Worm (Caenorhabditis elegans): ENCODE results near the gene C09F12.3.

C09F12.3 gene

DNA sequence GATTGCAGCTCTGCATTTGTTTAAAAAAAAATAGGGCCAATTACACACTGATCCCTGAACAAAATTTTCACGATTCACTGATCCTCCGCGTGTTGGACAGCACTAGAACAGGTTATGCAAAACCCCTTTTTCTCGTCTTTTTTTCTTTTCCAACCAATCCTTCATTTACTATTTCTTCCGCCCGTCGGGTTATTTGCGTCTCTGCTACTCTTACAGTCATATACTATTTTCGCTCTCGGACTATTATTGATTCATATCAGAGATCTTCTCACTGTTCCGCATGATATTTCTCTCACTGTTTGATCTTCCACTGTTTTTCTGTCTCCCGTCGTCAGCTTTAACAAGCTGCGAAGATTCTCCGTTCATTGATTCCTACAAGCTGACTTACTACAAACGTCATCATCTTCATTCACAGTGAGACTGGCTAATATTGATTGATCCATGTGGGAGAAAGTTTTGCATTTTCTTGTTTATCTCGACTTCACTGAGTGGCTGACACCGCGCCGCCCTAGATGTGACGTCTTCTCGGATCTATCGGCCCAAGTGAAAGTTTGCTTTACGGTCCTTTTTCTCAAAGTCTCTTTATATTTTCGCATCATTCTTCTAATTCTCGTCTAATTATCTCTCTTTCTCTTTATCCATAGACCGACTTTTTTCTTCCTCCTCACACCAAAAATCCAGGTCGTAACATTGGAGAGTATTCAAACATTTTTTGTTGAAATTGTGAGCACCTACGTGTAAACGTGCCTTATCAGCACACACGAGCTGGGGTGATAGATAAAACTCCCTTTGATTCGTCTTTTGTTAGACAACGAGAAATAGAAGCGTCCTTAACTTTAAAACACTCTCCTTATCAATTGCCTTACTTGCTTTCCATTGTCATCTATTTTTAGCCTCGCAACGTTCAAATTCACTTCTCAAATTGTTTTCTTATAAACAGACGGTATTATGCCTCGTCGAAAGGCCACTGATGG is 6.3 kb downstream of the C09F12.3 start:
- TF ChIP-seq ztf-29 (GFP tag; IDR thresholded peaks at IDR 0.05) = no peak
- no peak for TF ChIP-seq flt-1 (GFP tag; IDR thresholded peaks at IDR 0.05)
- no peak for TF ChIP-seq T22C8.4 (GFP tag; IDR thresholded peaks at IDR 0.05)
- TF ChIP-seq ztf-23 (GFP tag; IDR thresholded peaks at IDR 0.05) = no peak
- TF ChIP-seq ref-1 (GFP tag; conservative IDR thresholded peaks at IDR 0.05) = no peak
- no peak for TF ChIP-seq tab-1 (GFP tag; IDR thresholded peaks at IDR 0.05)
- TF ChIP-seq klf-2 (GFP tag; conservative IDR thresholded peaks at IDR 0.05) = no peak
- no peak for TF ChIP-seq med-1 (GFP tag; optimal IDR thresholded peaks at IDR 0.05; ENCODE audit: insufficient read depth)
- TF ChIP-seq cog-1 (tag; optimal IDR thresholded peaks at IDR 0.05) = no peak

DNA sequence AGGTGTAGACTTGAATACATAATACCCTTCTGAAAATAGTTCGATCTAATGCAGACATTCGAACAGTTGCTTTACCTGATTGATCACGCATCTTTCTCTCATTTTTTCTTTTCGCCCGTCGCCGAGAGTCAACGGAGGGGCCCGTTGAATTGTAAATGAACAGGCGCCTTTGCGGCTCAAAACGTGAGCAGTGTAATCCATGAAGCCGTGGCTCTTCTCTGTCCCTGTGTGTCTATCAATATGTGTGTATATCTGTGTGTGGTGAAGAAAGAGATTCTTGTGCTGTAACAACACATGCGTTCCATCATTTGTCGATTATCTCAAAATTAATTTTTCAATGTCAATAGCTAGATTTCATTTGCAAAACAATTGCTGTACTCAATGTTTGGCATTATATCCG is 7.1 kb downstream of the C09F12.3 start:
- TF ChIP-seq med-1 (GFP tag; optimal IDR thresholded peaks at IDR 0.05; ENCODE audit: insufficient read depth) = no peak
- TF ChIP-seq ztf-23 (GFP tag; IDR thresholded peaks at IDR 0.05) = no peak
- no peak for TF ChIP-seq klf-2 (GFP tag; conservative IDR thresholded peaks at IDR 0.05)
- TF ChIP-seq T22C8.4 (GFP tag; IDR thresholded peaks at IDR 0.05) = no peak

DNA sequence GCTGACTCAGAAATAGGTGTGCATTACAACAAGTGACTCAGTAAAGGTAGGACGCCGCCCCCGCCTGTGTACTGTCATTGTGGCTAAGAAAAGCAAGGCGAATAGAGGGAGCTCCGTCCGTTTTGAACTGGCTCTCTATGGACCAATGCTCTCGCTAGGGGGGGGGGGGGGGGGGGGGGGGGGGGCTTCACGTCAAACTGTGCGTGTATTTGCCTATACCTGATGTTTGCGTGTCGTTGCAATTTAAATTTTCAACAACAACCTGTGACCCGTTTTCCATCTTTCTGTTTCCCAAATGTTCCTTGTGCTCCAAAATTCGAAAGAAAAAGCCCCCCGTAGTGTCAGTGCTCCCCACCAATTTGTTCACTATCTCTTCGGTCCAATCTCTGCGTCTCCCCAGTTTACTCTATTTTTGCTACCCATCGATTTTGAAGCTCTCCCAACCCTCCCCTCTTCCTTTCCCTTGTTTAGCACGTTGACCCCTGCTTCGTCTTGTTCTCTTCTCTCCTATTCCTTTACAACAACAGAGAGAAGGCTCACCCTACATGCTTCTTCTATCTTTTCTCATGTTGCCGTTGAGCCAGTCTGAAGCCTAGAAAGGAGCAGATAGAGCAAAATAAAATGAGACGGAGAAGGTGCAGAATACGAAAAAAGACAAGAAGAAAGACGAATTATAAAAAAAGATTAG is 8.1 kb downstream of the C09F12.3 start:
- no peak for TF ChIP-seq med-1 (GFP tag; optimal IDR thresholded peaks at IDR 0.05; ENCODE audit: insufficient read depth)
- no peak for TF ChIP-seq ztf-23 (GFP tag; IDR thresholded peaks at IDR 0.05)
- no peak for TF ChIP-seq ref-1 (GFP tag; conservative IDR thresholded peaks at IDR 0.05)
- 0 out of 2 replicates have a peak, but pooled peaks have one; percentile 18 for TF ChIP-seq tab-1 (GFP tag; IDR thresholded peaks at IDR 0.05)
- no peak for TF ChIP-seq flt-1 (GFP tag; IDR thresholded peaks at IDR 0.05)
- TF ChIP-seq T22C8.4 (GFP tag; IDR thresholded peaks at IDR 0.05) = 0 out of 2 replicates have a peak, but pooled peaks have one; percentile 7
- peak; percentile 25 for TF ChIP-seq cog-1 (tag; optimal IDR thresholded peaks at IDR 0.05)
- no peak for TF ChIP-seq klf-2 (GFP tag; conservative IDR thresholded peaks at IDR 0.05)
- TF ChIP-seq ztf-29 (GFP tag; IDR thresholded peaks at IDR 0.05) = no peak

DNA sequence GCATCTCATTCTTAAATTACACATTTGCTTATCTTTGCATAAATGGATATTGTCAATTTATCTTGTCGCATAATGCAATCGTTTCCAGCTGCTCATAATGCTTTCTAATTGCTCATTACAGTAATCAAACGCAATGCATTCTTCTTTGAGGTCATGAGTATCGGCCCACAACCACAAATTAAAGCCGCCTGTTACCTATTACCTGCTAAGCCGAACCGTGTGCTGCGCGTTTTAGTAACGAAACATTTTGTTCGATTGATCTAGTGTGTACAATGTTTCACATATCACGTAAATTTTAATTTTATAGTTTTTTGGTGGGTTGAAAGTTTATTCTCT is 8.8 kb downstream of the C09F12.3 start:
- TF ChIP-seq flt-1 (GFP tag; IDR thresholded peaks at IDR 0.05) (no peak), med-1 (GFP tag; optimal IDR thresholded peaks at IDR 0.05; ENCODE audit: insufficient read depth) (no peak), cog-1 (tag; optimal IDR thresholded peaks at IDR 0.05) (no peak), tab-1 (GFP tag; IDR thresholded peaks at IDR 0.05) (no peak), ztf-23 (GFP tag; IDR thresholded peaks at IDR 0.05) (no peak), ztf-29 (GFP tag; IDR thresholded peaks at IDR 0.05) (no peak)

DNA sequence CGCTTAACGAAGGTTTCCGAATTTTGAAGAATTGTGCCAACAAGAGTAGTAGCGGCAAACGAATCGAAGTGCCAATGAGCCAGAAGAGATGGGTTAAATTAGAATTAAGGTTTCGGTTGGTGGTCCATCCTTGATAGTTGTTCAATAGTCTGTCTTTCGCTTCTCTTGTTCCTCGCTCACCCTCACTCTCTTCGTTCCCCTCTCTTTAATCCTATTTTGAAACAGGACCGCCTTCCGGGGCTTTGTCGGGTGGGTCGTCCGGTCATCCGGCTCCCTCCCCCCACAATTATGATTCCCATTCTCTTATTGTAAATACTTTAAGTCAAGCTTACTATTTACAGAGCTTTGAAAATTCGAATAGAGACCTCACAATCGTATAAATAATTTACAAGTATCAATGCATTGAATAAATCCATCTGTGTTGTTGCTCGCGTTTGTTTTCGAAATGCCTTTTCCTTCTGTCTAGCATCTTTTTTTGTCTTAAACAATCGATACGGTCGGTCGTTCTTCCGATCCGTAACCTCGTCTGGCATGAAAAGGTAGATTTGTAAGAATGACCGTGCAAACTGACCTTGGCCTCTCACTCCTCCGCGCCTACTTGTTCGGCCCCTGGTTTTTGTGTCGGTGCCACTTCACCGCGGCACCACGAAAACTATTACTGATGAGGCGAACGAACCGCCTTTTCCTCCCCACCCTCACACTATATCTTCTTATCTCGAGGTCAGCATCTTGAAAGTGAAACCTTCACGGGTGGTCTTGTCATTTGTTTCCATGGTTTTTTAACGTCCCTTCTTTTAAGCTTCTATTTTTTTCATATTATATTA is 9.3 kb downstream of the C09F12.3 start:
- TF ChIP-seq flt-1 (GFP tag; IDR thresholded peaks at IDR 0.05) = no peak
- no peak for TF ChIP-seq med-1 (GFP tag; optimal IDR thresholded peaks at IDR 0.05; ENCODE audit: insufficient read depth)
- TF ChIP-seq ref-1 (GFP tag; conservative IDR thresholded peaks at IDR 0.05) = no peak
- no peak for TF ChIP-seq tab-1 (GFP tag; IDR thresholded peaks at IDR 0.05)
- TF ChIP-seq cog-1 (tag; optimal IDR thresholded peaks at IDR 0.05) = no peak
- TF ChIP-seq ztf-29 (GFP tag; IDR thresholded peaks at IDR 0.05) = no peak
- TF ChIP-seq T22C8.4 (GFP tag; IDR thresholded peaks at IDR 0.05) = no peak
- no peak for TF ChIP-seq ztf-23 (GFP tag; IDR thresholded peaks at IDR 0.05)

DNA sequence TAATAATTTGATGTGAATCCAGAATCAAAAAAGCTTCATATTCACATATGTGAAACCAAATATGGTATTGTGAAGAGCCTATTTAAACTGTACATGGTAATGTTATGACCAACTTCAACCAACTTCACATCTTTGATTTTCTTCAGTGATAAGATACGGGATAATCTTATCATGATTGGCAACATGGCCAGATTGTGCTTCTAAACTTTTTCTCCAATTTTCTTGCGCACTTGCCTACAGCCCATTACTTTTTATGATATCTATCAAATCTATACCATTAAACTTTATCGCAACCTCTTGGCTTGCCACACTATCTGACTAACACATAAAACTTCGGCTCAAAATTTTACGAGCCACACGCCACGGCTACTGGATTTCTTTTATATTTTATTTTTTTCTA is 10.3 kb downstream of the C09F12.3 start:
- TF ChIP-seq ref-1 (GFP tag; conservative IDR thresholded peaks at IDR 0.05) (no peak), klf-2 (GFP tag; conservative IDR thresholded peaks at IDR 0.05) (no peak), cog-1 (tag; optimal IDR thresholded peaks at IDR 0.05) (no peak), T22C8.4 (GFP tag; IDR thresholded peaks at IDR 0.05) (no peak), ztf-29 (GFP tag; IDR thresholded peaks at IDR 0.05) (no peak), ztf-23 (GFP tag; IDR thresholded peaks at IDR 0.05) (no peak), med-1 (GFP tag; optimal IDR thresholded peaks at IDR 0.05; ENCODE audit: insufficient read depth) (no peak), flt-1 (GFP tag; IDR thresholded peaks at IDR 0.05) (no peak), tab-1 (GFP tag; IDR thresholded peaks at IDR 0.05) (no peak)

DNA sequence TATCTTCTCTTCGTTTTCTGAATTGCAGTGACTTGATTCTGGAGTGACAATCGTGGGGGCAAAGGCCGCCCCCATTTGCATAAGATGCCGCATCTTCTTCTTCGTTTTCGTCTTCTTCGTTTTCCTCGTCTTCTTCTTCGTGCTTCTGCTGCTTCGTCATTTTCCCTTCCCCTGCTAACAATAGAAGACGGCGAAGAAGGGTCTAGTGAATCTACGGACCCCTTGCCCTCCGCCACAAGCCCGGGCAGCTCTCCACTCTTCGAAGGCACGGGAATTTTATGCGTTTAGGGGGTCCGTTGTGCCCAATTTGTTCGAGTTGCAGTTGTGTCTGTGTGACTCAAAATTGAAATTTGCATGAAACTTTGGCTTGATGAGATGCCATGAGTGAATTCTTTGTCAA is 10.8 kb downstream of the C09F12.3 start:
- TF ChIP-seq ztf-29 (GFP tag; IDR thresholded peaks at IDR 0.05) (no peak), flt-1 (GFP tag; IDR thresholded peaks at IDR 0.05) (peak; percentile 53; the same call in 1 of the 2 replicates)

DNA sequence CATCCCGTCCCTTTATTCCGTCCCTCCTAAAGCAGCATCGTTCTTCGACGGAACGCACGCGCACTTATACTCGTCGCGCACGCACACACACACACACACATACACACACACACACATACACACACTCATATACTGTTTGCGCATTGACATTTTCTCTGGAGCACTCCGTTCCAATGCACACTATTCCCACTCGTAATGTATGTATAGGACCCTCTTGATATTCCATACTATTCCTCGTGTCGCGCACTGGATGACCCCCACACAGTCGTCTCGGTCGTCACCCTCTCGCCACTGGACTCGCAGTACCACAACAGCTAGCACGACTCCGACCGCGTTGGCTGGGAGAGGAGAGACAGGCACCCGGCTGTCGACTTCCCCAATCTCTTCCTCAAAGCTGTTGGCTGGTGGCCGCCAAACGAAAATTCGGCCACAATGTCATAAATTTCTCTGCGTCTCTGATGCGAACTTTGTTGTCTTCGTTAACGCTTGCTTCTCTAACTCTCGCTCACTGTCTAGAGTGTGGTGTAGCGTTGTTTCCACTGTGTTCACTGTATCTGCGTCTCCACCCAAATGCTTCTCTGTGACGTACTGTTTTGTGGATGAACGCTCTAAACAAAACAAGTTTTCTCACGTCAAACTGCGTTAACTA is 11.5 kb downstream of the C09F12.3 start:
- TF ChIP-seq klf-2 (GFP tag; conservative IDR thresholded peaks at IDR 0.05) (no peak; the same call in 1 of the 2 replicates), ztf-29 (GFP tag; IDR thresholded peaks at IDR 0.05) (peak; percentile 58; the same call in 1 of the 2 replicates), T22C8.4 (GFP tag; IDR thresholded peaks at IDR 0.05) (no peak), med-1 (GFP tag; optimal IDR thresholded peaks at IDR 0.05; ENCODE audit: insufficient read depth) (no peak), flt-1 (GFP tag; IDR thresholded peaks at IDR 0.05) (peak; percentile 74; the same call in 1 of the 2 replicates), tab-1 (GFP tag; IDR thresholded peaks at IDR 0.05) (no peak), cog-1 (tag; optimal IDR thresholded peaks at IDR 0.05) (peak; percentile 96), ref-1 (GFP tag; conservative IDR thresholded peaks at IDR 0.05) (0 out of 2 replicates have a peak, but pooled peaks have one; percentile 14)

All from whole organism, midembryonic.